Worm (Caenorhabditis elegans) whole organism, L1 larva: ENCODE results near the gene K03A1.4.

ENCODE experiments used
- efl-1 ChIP-seq, 4 experiments: fragments of 150-350 bp; optimal IDR thresholded peaks in 3 of 4; peaks in 1 of 4; 1 replicate in 1 of 4; 2 replicates in 3 of 4; lab custom pipeline; 2014; ENCODE audit warnings: missing biosample characterization in 2 of 4, missing genetic modification characterization in 2 of 4, missing genetic modification reagents in 2 of 4
- fos-1 ChIP-seq: fragments of 150-350 bp; optimal IDR thresholded peaks from 2 replicates; lab custom pipeline; 2014; ENCODE audit warnings: missing biosample characterization, missing genetic modification characterization

DNA sequence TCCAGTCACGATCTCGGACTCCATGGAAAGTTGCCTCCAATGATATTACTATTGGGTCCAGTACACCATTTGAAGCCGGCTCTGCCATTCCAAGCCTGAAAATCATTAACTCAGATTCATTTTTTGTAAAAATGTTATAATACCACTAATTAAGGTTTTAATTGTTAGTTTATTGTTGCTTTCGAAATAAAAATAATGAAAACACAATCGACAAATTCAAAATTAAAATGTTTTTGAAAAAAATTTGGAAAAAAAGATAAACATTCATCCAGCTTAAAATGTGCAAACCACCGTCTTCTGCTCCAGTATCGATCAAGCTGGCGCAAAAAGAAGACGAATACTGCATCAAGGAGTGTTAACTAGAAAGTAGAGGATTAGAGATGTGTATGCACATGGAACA, 41.7 kb downstream of the K03A1.4 start, which contains the start of gene F46H5.5:
- no peak for TF ChIP-seq fos-1 (tag; lab: Kevin White, UChicago)
- TF ChIP-seq efl-1 (optimal IDR thresholded peaks at IDR 0.05; lab: Kevin White, UChicago): no peak
- TF ChIP-seq efl-1 (GFP tag; optimal IDR thresholded peaks at IDR 0.05 in 1 of 2; lab: Kevin White, UChicago): no peak
